Worm (Caenorhabditis elegans) whole organism, early embryonic: Measurements from ENCODE around the gene K07E3.4.

Experiments used
- B0310.2 ChIP-seq: sonication (generic microtip); optimal IDR thresholded peaks from 2 replicates; lab custom pipeline; 2016; ENCODE audit warnings: mild to moderate bottlenecking, missing genetic modification characterization, missing compliant biosample characterization
- F13C5.2 ChIP-seq: sonication (generic microtip); optimal IDR thresholded peaks from 2 replicates; lab custom pipeline; 2017; ENCODE audit warnings: mild to moderate bottlenecking, missing genetic modification characterization, inconsistent platforms, missing compliant biosample characterization
- ama-1 ChIP-seq: fragments of 150-350 bp; optimal IDR thresholded peaks from 2 replicates; lab custom pipeline; 2014
- ceh-36 ChIP-seq: sonication (generic microtip); optimal IDR thresholded peaks from 2 replicates; lab custom pipeline; 2016; ENCODE audit warnings: missing genetic modification characterization, inconsistent platforms, missing compliant biosample characterization
- ets-7 ChIP-seq: sonication (generic microtip); optimal IDR thresholded peaks from 2 replicates; lab custom pipeline; 2016; ENCODE audit warnings: missing genotype, missing genetic modification characterization, missing compliant biosample characterization
- hmbx-1 ChIP-seq: sonication (generic microtip); optimal IDR thresholded peaks from 2 replicates; lab custom pipeline; 2016; ENCODE audit warnings: mild to moderate bottlenecking, missing genetic modification characterization, missing compliant biosample characterization
- hmg-4 ChIP-seq: fragments of 200-800 bp; sonication (Bioruptor generic); optimal IDR thresholded peaks from 2 replicates; lab custom pipeline; 2018; ENCODE audit warnings: mild to moderate bottlenecking, missing genetic modification characterization, missing compliant biosample characterization
- sea-1 ChIP-seq: fragments of 200-800 bp; sonication (Bioruptor generic); conservative IDR thresholded peaks from 2 replicates; pipeline ENCODE4 v1.3.6; 2022; ENCODE audit warnings: missing genetic modification characterization, missing compliant biosample characterization
- tbx-11 ChIP-seq: fragments of 200-800 bp; sonication (Bioruptor generic); IDR thresholded peaks from 2 replicates; pipeline ENCODE4 v1.3.6; 2022; ENCODE audit warnings: missing genetic modification characterization, missing compliant biosample characterization

DNA sequence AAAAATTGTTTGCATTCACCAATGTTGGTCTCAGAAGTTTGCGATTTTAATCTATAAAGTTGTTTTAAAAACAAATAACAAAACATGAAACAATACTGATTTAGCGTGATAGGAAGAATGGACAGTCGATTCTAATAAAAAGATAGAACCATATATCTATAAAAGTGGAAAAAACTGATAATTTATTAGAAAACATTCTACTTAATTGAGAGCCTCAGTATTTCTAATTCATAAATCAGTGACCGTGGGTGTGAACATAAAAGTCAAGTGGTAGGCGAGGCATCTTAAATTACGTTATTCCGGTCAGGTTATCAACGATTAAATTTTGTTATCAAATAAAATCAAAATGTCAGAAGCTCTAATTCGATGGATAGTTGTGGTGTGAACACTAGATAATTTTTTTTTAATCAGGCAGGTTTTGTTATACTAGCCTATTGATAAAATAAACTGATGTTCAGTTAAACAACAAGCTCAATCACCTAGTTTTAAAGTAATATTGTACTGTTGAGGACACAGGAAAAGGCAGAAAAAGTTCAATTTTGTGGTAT lies 15.1 kb upstream of the K07E3.4 start, which contains the start of gene catp-5:
- TF ChIP-seq sea-1 (GFP tag; lab: Robert Waterston, UW) (no peak), ets-7 (tag; lab: Kevin White, UChicago) (no peak), hmg-4 (GFP tag; lab: Kevin White, UChicago) (no peak), F13C5.2 (tag; lab: Kevin White, UChicago) (no peak), hmbx-1 (tag; lab: Kevin White, UChicago) (no peak), ama-1 (lab: Kevin White, UChicago) (no peak), B0310.2 (tag; lab: Kevin White, UChicago) (no peak), tbx-11 (GFP tag; lab: Robert Waterston, UW) (no peak), ceh-36 (no peak)
